Fruit fly (Drosophila melanogaster) S2 (cell line): ENCODE measurements around the gene CG14435.

Experiments used
- CG8478 ChIP-seq: fragments of >200 bp; optimal IDR thresholded peaks from 2 replicates; lab custom pipeline; 2018
- CTCF ChIP-seq, 2 experiments: fragments of >200 bp; optimal IDR thresholded peaks; 2 replicates each; lab custom pipeline; 2018

dm6 chrX:6874918-6875454, 31.3 kb upstream of the CG14435 start:
- TF ChIP-seq CG8478 (lab: Kevin White, UChicago) (no peak), CTCF (optimal IDR thresholded peaks at IDR 0.05; lab: Kevin White, UChicago) (no peak)
